Fruit fly (Drosophila melanogaster) whole organism, embryonic: ENCODE results near the gene CG8349.

ENCODE experiments used
- ATbp ChIP-seq: fragments of 200-800 bp; sonication (Bioruptor generic); optimal IDR thresholded peaks from 2 replicates; lab custom pipeline; 2017; ENCODE audit warnings: missing biosample characterization, mild to moderate bottlenecking, missing genetic modification characterization, missing genetic modification reagents
- Abd-B ChIP-seq: fragments of 200-800 bp; sonication (Bioruptor generic); optimal IDR thresholded peaks from 2 replicates; lab custom pipeline; 2018; ENCODE audit warnings: missing biosample characterization, mild to moderate bottlenecking, missing genetic modification characterization, moderate library complexity
- B-H1 ChIP-seq: fragments of 200-800 bp; sonication (Bioruptor generic); IDR thresholded peaks from 3 replicates; pipeline ENCODE4 v1.3.6; 2022; ENCODE audit warnings: missing biosample characterization, missing genetic modification characterization
- CG10267 ChIP-seq: fragments of 200-800 bp; sonication (Bioruptor generic); optimal IDR thresholded peaks from 2 replicates; lab custom pipeline; 2018; ENCODE audit warnings: missing biosample characterization, mild to moderate bottlenecking, missing genetic modification characterization, moderate library complexity
- CG10654 ChIP-seq: fragments of 200-800 bp; sonication (Bioruptor generic); optimal IDR thresholded peaks from 2 replicates; lab custom pipeline; 2016; ENCODE audit warnings: missing biosample characterization, missing genetic modification characterization
- CG11398 ChIP-seq: fragments of 200-800 bp; sonication (Bioruptor generic); optimal IDR thresholded peaks from 2 replicates; lab custom pipeline; 2016; ENCODE audit warnings: missing biosample characterization, missing genetic modification characterization
- CG11695 ChIP-seq: fragments of 200-800 bp; sonication (Bioruptor generic); IDR thresholded peaks from 3 replicates; pipeline ENCODE4 v1.3.6; 2022; ENCODE audit warnings: missing biosample characterization, missing genetic modification characterization
- CG12236 ChIP-seq: fragments of 200-800 bp; sonication (Bioruptor generic); optimal IDR thresholded peaks from 2 replicates; lab custom pipeline; 2016; ENCODE audit warnings: missing biosample characterization, missing genetic modification characterization
- CG14441 ChIP-seq: fragments of 200-800 bp; sonication (Bioruptor generic); IDR thresholded peaks from 2 replicates; pipeline ENCODE4 v1.3.6; 2022; ENCODE audit warnings: missing biosample characterization, missing genetic modification characterization
- CG17568 ChIP-seq: fragments of 200-800 bp; sonication (Bioruptor generic); optimal IDR thresholded peaks from 2 replicates; lab custom pipeline; 2018; ENCODE audit warnings: missing biosample characterization, mild to moderate bottlenecking, missing genetic modification characterization, moderate library complexity
- CG17612 ChIP-seq: fragments of 200-800 bp; sonication (Bioruptor generic); IDR thresholded peaks from 2 replicates; pipeline ENCODE4 v1.3.6; 2022; ENCODE audit warnings: missing biosample characterization, missing genetic modification characterization
- CG17912 ChIP-seq: fragments of 200-800 bp; sonication (Bioruptor generic); optimal IDR thresholded peaks from 2 replicates; lab custom pipeline; 2018; ENCODE audit warnings: missing biosample characterization, mild to moderate bottlenecking, missing genetic modification characterization
- CG2120 ChIP-seq: fragments of 200-800 bp; sonication (Bioruptor generic); optimal IDR thresholded peaks from 3 replicates; lab custom pipeline; 2016; ENCODE audit warnings: missing biosample characterization, missing genetic modification characterization
- CG2875 ChIP-seq: fragments of 200-800 bp; sonication (Bioruptor generic); optimal IDR thresholded peaks from 2 replicates; lab custom pipeline; 2017; ENCODE audit warnings: missing biosample characterization, mild to moderate bottlenecking, missing genetic modification characterization, missing genetic modification reagents
- CG3407 ChIP-seq: fragments of 200-800 bp; sonication (Bioruptor generic); optimal IDR thresholded peaks from 2 replicates; lab custom pipeline; 2018; ENCODE audit warnings: missing biosample characterization, mild to moderate bottlenecking, missing genetic modification characterization
- CG4328 ChIP-seq: fragments of 200-800 bp; sonication (Bioruptor generic); optimal IDR thresholded peaks from 3 replicates; lab custom pipeline; 2017; ENCODE audit warnings: missing biosample characterization, missing genetic modification reagents, missing genetic modification characterization
- CG4360 ChIP-seq: fragments of 200-800 bp; sonication (Bioruptor generic); IDR thresholded peaks from 2 replicates; pipeline ENCODE4 v1.3.6; 2022; ENCODE audit warnings: missing biosample characterization, missing genetic modification characterization
- CG6272 ChIP-seq: fragments of 200-800 bp; sonication (Bioruptor generic); IDR thresholded peaks from 2 replicates; pipeline ENCODE4 v1.3.6; 2022; ENCODE audit warnings: missing biosample characterization, missing genetic modification characterization
- CG6765 ChIP-seq: fragments of 200-800 bp; sonication (Bioruptor generic); optimal IDR thresholded peaks from 3 replicates; lab custom pipeline; 2017; ENCODE audit warnings: missing biosample characterization, mild to moderate bottlenecking, missing genetic modification characterization
- CG6854 ChIP-seq: fragments of 200-800 bp; sonication (Bioruptor generic); optimal IDR thresholded peaks from 3 replicates; lab custom pipeline; 2017; ENCODE audit warnings: missing biosample characterization, mild to moderate bottlenecking, missing genetic modification characterization
- CG7745 ChIP-seq: fragments of 200-800 bp; sonication (Bioruptor generic); optimal IDR thresholded peaks from 2 replicates; lab custom pipeline; 2018; ENCODE audit warnings: missing biosample characterization, mild to moderate bottlenecking, missing genetic modification characterization, moderate library complexity
- CG8359 ChIP-seq: fragments of 200-800 bp; sonication (Bioruptor generic); optimal IDR thresholded peaks from 2 replicates; lab custom pipeline; 2017; ENCODE audit warnings: missing biosample characterization, mild to moderate bottlenecking, missing genetic modification characterization, borderline replicate concordance
- Dad ChIP-seq: fragments of 200-800 bp; sonication (Bioruptor generic); optimal IDR thresholded peaks from 3 replicates; lab custom pipeline; 2016; ENCODE audit warnings: missing biosample characterization, missing genetic modification characterization
- Dek ChIP-seq: fragments of 200-800 bp; sonication (Bioruptor generic); optimal IDR thresholded peaks from 3 replicates; lab custom pipeline; 2019; ENCODE audit warnings: missing biosample characterization, mild to moderate bottlenecking, missing genetic modification characterization, moderate library complexity
- Ets65A ChIP-seq: fragments of 200-800 bp; sonication (Bioruptor generic); peaks from one replicate; lab custom pipeline; 2016; ENCODE audit warnings: missing biosample characterization, missing genetic modification characterization
- GATAe ChIP-seq: fragments of 200-800 bp; sonication (Bioruptor generic); conservative IDR thresholded peaks from 2 replicates; pipeline ENCODE4 v1.3.6; 2022; ENCODE audit warnings: missing biosample characterization, missing genetic modification characterization
- Hr3 ChIP-seq: fragments of 200-800 bp; sonication (Bioruptor generic); optimal IDR thresholded peaks from 3 replicates; lab custom pipeline; 2016; ENCODE audit warnings: missing biosample characterization, missing genetic modification characterization
- Rx ChIP-seq: fragments of 200-800 bp; sonication (Bioruptor generic); IDR thresholded peaks from 2 replicates; pipeline ENCODE4 v1.3.6; 2022; ENCODE audit warnings: missing biosample characterization, missing genetic modification characterization
- Side ChIP-seq: fragments of 200-800 bp; sonication (Bioruptor generic); optimal IDR thresholded peaks from 2 replicates; lab custom pipeline; 2016; ENCODE audit warnings: missing biosample characterization, missing genetic modification characterization
- Sox100B ChIP-seq: fragments of 200-800 bp; sonication (Bioruptor generic); optimal IDR thresholded peaks from 3 replicates; lab custom pipeline; 2018; ENCODE audit warnings: missing biosample characterization, mild to moderate bottlenecking, missing genetic modification characterization
- Spps ChIP-seq: fragments of 200-800 bp; sonication (Bioruptor generic); optimal IDR thresholded peaks from 2 replicates; lab custom pipeline; 2018; ENCODE audit warnings: missing biosample characterization, mild to moderate bottlenecking, missing genetic modification characterization
- Usf ChIP-seq: fragments of 200-800 bp; sonication (Bioruptor generic); optimal IDR thresholded peaks from 2 replicates; lab custom pipeline; 2017; ENCODE audit warnings: missing genotype, missing biosample characterization, missing genetic modification characterization
- corto ChIP-seq: fragments of 200-800 bp; sonication (Bioruptor generic); optimal IDR thresholded peaks from 2 replicates; lab custom pipeline; 2016; ENCODE audit warnings: missing biosample characterization, mild to moderate bottlenecking, missing genetic modification characterization, moderate library complexity
- danr ChIP-seq: fragments of 200-800 bp; sonication (Bioruptor generic); IDR thresholded peaks from 2 replicates; pipeline ENCODE4 v1.3.6; 2022; ENCODE audit warnings: missing biosample characterization, missing genetic modification characterization
- fd96Cb ChIP-seq: fragments of 200-800 bp; sonication (Bioruptor generic); optimal IDR thresholded peaks from 2 replicates; lab custom pipeline; 2018; ENCODE audit warnings: missing biosample characterization, mild to moderate bottlenecking, missing genetic modification characterization, moderate library complexity
- grn ChIP-seq: fragments of 200-800 bp; sonication (Bioruptor generic); optimal IDR thresholded peaks from 3 replicates; lab custom pipeline; 2017; ENCODE audit warnings: missing biosample characterization, missing genetic modification characterization
- hkb ChIP-seq, 2 experiments: fragments of 200-800 bp in 1 of 2; fragments of >200 bp in 1 of 2; sonication (Bioruptor generic) in 1 of 2; IDR thresholded peaks in 1 of 2; optimal IDR thresholded peaks in 1 of 2; 2 replicates each; pipeline versions ENCODE4 v1.3.6 to Lab custom; 2017 to 2022; ENCODE audit warnings: missing biosample characterization in 1 of 2, missing genetic modification characterization in 1 of 2
- kah ChIP-seq: fragments of 200-800 bp; sonication (Bioruptor generic); optimal IDR thresholded peaks from 2 replicates; lab custom pipeline; 2018; ENCODE audit warnings: missing biosample characterization, mild to moderate bottlenecking, missing genetic modification characterization
- kni ChIP-seq: fragments of 200-800 bp; sonication (Bioruptor generic); optimal IDR thresholded peaks from 3 replicates; lab custom pipeline; 2017; ENCODE audit warnings: mild to moderate bottlenecking, missing biosample characterization, missing genetic modification reagents, missing genetic modification characterization
- lab ChIP-seq: fragments of 200-800 bp; sonication (Bioruptor generic); optimal IDR thresholded peaks from 3 replicates; lab custom pipeline; 2017; ENCODE audit warnings: missing biosample characterization, missing genetic modification characterization, mild to moderate bottlenecking, moderate library complexity, missing genetic modification reagents
- luna ChIP-seq: fragments of 200-800 bp; sonication (Bioruptor generic); optimal IDR thresholded peaks from 2 replicates; lab custom pipeline; 2016; ENCODE audit warnings: missing biosample characterization, missing genetic modification characterization
- nau ChIP-seq: fragments of 200-800 bp; sonication (Bioruptor generic); optimal IDR thresholded peaks from 3 replicates; lab custom pipeline; 2017; ENCODE audit warnings: missing biosample characterization, mild to moderate bottlenecking, missing genetic modification characterization, missing genetic modification reagents
- peb ChIP-seq: fragments of 200-800 bp; sonication (Bioruptor generic); IDR thresholded peaks from 2 replicates; pipeline ENCODE4 v1.3.6; 2022; ENCODE audit warnings: missing biosample characterization, missing genetic modification characterization
- run ChIP-seq: fragments of 200-800 bp; sonication (Bioruptor generic); optimal IDR thresholded peaks from 3 replicates; lab custom pipeline; 2018; ENCODE audit warnings: missing biosample characterization, mild to moderate bottlenecking, missing genetic modification characterization
- slou ChIP-seq: fragments of 200-800 bp; sonication (Bioruptor generic); optimal IDR thresholded peaks from 3 replicates; lab custom pipeline; 2016; ENCODE audit warnings: missing biosample characterization, missing genetic modification characterization
- so ChIP-seq: fragments of 200-800 bp; sonication (Bioruptor generic); IDR thresholded peaks from 3 replicates; pipeline ENCODE4 v1.3.6; 2022; ENCODE audit warnings: missing biosample characterization, missing genetic modification characterization
- sqz ChIP-seq: fragments of 200-800 bp; sonication (Bioruptor generic); optimal IDR thresholded peaks from 3 replicates; lab custom pipeline; 2018; ENCODE audit warnings: missing biosample characterization, mild to moderate bottlenecking, missing genetic modification characterization
- stc ChIP-seq: fragments of 200-800 bp; sonication (Bioruptor generic); IDR thresholded peaks from 2 replicates; pipeline ENCODE4 v1.3.6; 2022; ENCODE audit warnings: missing biosample characterization, missing genetic modification characterization
- ttk ChIP-seq: fragments of 200-800 bp; sonication (Bioruptor generic); IDR thresholded peaks from 2 replicates; pipeline ENCODE4 v2.1.2; 2022; ENCODE audit warnings: missing biosample characterization, missing genetic modification characterization
- zf30C ChIP-seq: fragments of 200-800 bp; sonication (Bioruptor generic); optimal IDR thresholded peaks from 3 replicates; lab custom pipeline; 2018; ENCODE audit warnings: missing biosample characterization, mild to moderate bottlenecking, missing genetic modification characterization

Gene CG8349

DNA sequence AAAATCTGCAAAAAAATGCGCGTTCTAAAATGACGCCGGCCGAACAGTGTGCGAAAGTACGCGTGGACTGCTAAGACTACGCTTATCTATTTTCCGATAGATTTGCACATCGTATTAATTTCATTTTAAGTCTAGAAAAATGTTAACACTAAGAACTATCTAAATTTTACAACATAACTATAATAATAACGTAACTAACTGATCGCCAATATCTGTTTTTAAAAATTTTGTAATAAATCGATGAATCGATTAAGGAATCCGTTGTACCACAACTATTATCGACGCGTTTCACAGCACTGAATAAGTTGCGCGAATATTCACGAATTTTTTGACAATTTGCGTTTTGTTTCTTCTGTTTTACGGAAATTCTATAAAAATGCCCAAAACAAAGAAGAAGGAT is 4.6 kb upstream of the CG8349 start, which contains the start of gene Ssb-c31a (continued):
- TF ChIP-seq luna = no peak
- no peak for TF ChIP-seq CG2875 (GFP tag; lab: Kevin White, UChicago)
- peak; percentile 80 for TF ChIP-seq CG2120
- TF ChIP-seq CG17912 (GFP tag; lab: Kevin White, UChicago) = no peak
- no peak for TF ChIP-seq fd96Cb (tag; lab: Kevin White, UChicago)
- TF ChIP-seq slou (GFP tag; lab: Kevin White, UChicago) = no peak
- TF ChIP-seq B-H1 = no peak
- no peak for TF ChIP-seq grn (GFP tag; lab: Kevin White, UChicago)
- TF ChIP-seq CG6854 = no peak
- TF ChIP-seq CG7745 = no peak
- peak; percentile 6 for TF ChIP-seq CG10654 (GFP tag; lab: Kevin White, UChicago)
- no peak for TF ChIP-seq CG8359 (GFP tag; lab: Kevin White, UChicago)
- no peak for TF ChIP-seq peb (GFP tag; lab: Robert Waterston, UW)
- TF ChIP-seq CG6272 (GFP tag; lab: Robert Waterston, UW) = no peak
- no peak for TF ChIP-seq Ets65A (GFP tag; lab: Kevin White, UChicago)
- TF ChIP-seq CG14441 (GFP tag; lab: Robert Waterston, UW) = no peak
- TF ChIP-seq Abd-B (GFP tag; lab: Kevin White, UChicago) = peak; percentile 28
- no peak for TF ChIP-seq corto (GFP tag; lab: Kevin White, UChicago)
- peak; percentile 13 for TF ChIP-seq Spps
- no peak for TF ChIP-seq stc (GFP tag; lab: Robert Waterston, UW)
- TF ChIP-seq Dad (GFP tag; lab: Kevin White, UChicago) = peak; percentile 57
- TF ChIP-seq run = no peak
- peak; percentile 99 for TF ChIP-seq CG10267 (tag; lab: Kevin White, UChicago)
- 0 out of 2 replicates have a peak, but pooled peaks have one; percentile 43 for TF ChIP-seq ttk (GFP tag; lab: Robert Waterston, UW)
- no peak for TF ChIP-seq CG11398 (GFP tag; lab: Kevin White, UChicago)

DNA sequence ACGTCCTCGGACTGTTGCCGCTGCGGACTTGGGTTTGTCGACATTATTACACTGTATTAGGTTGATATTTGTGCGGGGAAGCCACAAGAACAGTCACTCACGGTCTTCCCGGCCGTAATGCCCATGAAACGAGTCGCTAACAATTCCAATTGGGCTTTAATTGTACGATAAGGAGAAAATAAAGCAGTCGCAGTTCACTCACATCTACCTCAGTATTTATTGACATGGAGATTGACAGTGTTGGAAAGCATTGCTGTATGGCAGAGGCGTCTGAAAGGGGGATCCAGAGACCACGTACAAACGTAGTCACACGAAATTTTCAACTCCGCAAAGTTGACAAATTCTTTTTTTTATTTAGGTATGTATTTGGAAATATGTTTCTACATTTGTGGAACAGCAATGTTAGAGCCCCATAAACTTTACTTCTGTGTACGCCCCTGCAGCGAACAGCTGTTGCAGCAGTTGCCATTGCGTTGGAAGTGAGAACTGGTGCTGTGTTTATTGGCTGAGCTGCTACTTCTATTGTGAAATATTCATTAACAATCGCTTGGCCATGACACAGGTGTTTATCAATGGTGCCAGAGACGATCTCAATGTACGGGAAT is 2.9 kb upstream of the CG8349 start, which contains the start of the genes CG8372 and CG8360:
Gene CG8372, minus strand, starts transcription at position 237 of the 605 bp plus-strand sequence.
Gene CG8360, plus strand, starts transcription at position 294 of the 605 bp plus-strand sequence.
- TF ChIP-seq CG17612 (GFP tag; lab: Robert Waterston, UW) (peak; percentile 97), sqz (GFP tag; lab: Kevin White, UChicago) (peak; percentile 96), ATbp (GFP tag; lab: Kevin White, UChicago) (peak; percentile 98), CG17568 (GFP tag; lab: Kevin White, UChicago) (peak; percentile 98), GATAe (peak; percentile 98), so (GFP tag; lab: Robert Waterston, UW) (peak; percentile 99), lab (GFP tag; lab: Kevin White, UChicago) (peak; percentile 99), Hr3 (GFP tag; lab: Kevin White, UChicago) (peak; percentile 99), hkb (optimal IDR thresholded peaks at IDR 0.05; lab: Kevin White, UChicago) (no peak), hkb (GFP tag; IDR thresholded peaks at IDR 0.05; lab: Robert Waterston, UW) (peak; percentile 99), CG4360 (GFP tag; lab: Robert Waterston, UW) (peak; percentile 90), danr (peak; percentile 98), CG11695 (GFP tag; lab: Robert Waterston, UW) (peak; percentile 99), kah (GFP tag; lab: Kevin White, UChicago) (peak; percentile 93), CG6765 (GFP tag; lab: Kevin White, UChicago) (peak; percentile 97), Dek (peak; percentile 98), CG12236 (GFP tag; lab: Kevin White, UChicago) (peak; percentile 99), Sox100B (GFP tag; lab: Kevin White, UChicago) (peak; percentile 96), Side (peak; percentile 99), nau (GFP tag; lab: Kevin White, UChicago) (peak; percentile 99), CG3407 (GFP tag; lab: Kevin White, UChicago) (peak; percentile 97), CG10267 (tag; lab: Kevin White, UChicago) (peak; percentile 100), kni (peak; percentile 90), Rx (GFP tag; lab: Robert Waterston, UW) (peak; percentile 99), Usf (GFP tag; lab: Kevin White, UChicago) (peak; percentile 97), zf30C (GFP tag; lab: Kevin White, UChicago) (peak; percentile 37), CG4328 (GFP tag; lab: Kevin White, UChicago) (peak; percentile 97)
